Worm (Caenorhabditis elegans) whole organism, mixed stage, embryonic: ENCODE data around the gene ugt-13.

Experiments
- M03D4.4 ChIP-seq: sonication (generic microtip); optimal IDR thresholded peaks from 2 replicates; lab custom pipeline; 2017; ENCODE audit warnings: mild to moderate bottlenecking, missing genetic modification characterization, missing compliant biosample characterization
- bed-3 ChIP-seq: fragments of 200-800 bp; sonication (Bioruptor generic); optimal IDR thresholded peaks from 3 replicates; lab custom pipeline; 2018; ENCODE audit warnings: mild to moderate bottlenecking, missing genetic modification characterization, moderate library complexity, missing compliant biosample characterization
- blmp-1 ChIP-seq: fragments of 150-350 bp; optimal IDR thresholded peaks from 2 replicates; lab custom pipeline; 2014; ENCODE audit warnings: missing biosample characterization, missing genetic modification characterization
- ceh-39 ChIP-seq: fragments of 150-350 bp; optimal IDR thresholded peaks from 2 replicates; lab custom pipeline; 2014; ENCODE audit warnings: missing biosample characterization, missing genetic modification characterization
- ceh-83 ChIP-seq: fragments of 200-800 bp; sonication (Bioruptor generic); optimal IDR thresholded peaks from 2 replicates; lab custom pipeline; 2018; ENCODE audit warnings: mild to moderate bottlenecking, missing genetic modification characterization, missing compliant biosample characterization
- ces-1 ChIP-seq: fragments of 150-350 bp; optimal IDR thresholded peaks from 2 replicates; lab custom pipeline; 2014; ENCODE audit warnings: missing biosample characterization, missing genetic modification reagents, missing genetic modification characterization
- cnd-1 ChIP-seq: fragments of 200-800 bp; sonication (Bioruptor generic); optimal IDR thresholded peaks from 2 replicates; lab custom pipeline; 2018; ENCODE audit warnings: mild to moderate bottlenecking, missing genetic modification characterization, missing compliant biosample characterization
- drap-1 ChIP-seq: fragments of 200-800 bp; sonication (Bioruptor generic); optimal IDR thresholded peaks from 3 replicates; lab custom pipeline; 2018; ENCODE audit warnings: mild to moderate bottlenecking, missing genetic modification characterization, missing compliant biosample characterization
- elt-1 ChIP-seq: sonication (generic microtip); optimal IDR thresholded peaks from 2 replicates; lab custom pipeline; 2017; ENCODE audit warnings: missing genetic modification characterization, mild to moderate bottlenecking, missing compliant biosample characterization, antibody characterized with exemption, moderate library complexity, borderline replicate concordance; ENCODE audit not compliant: insufficient read depth
- elt-3 ChIP-seq: fragments of 150-350 bp; optimal IDR thresholded peaks from 2 replicates; lab custom pipeline; 2014; ENCODE audit warnings: missing biosample characterization, missing genetic modification characterization
- flh-1 ChIP-seq: fragments of 200-800 bp; sonication (Bioruptor generic); optimal IDR thresholded peaks from 2 replicates; lab custom pipeline; 2018; ENCODE audit warnings: mild to moderate bottlenecking, missing genetic modification characterization, moderate library complexity, missing compliant biosample characterization
- ham-2 ChIP-seq: fragments of 200-800 bp; sonication (Bioruptor generic); optimal IDR thresholded peaks from 2 replicates; lab custom pipeline; 2018; ENCODE audit warnings: mild to moderate bottlenecking, missing genetic modification characterization, missing compliant biosample characterization
- hlh-1 ChIP-seq: fragments of 150-350 bp; optimal IDR thresholded peaks from 2 replicates; lab custom pipeline; 2014; ENCODE audit warnings: missing biosample characterization, missing genetic modification reagents, missing genetic modification characterization
- lin-13 ChIP-seq: fragments of 150-350 bp; optimal IDR thresholded peaks from 2 replicates; lab custom pipeline; 2014; ENCODE audit warnings: missing biosample characterization, missing genetic modification characterization
- lin-32 ChIP-seq: fragments of 200-800 bp; sonication (Bioruptor generic); optimal IDR thresholded peaks from 2 replicates; lab custom pipeline; 2018; ENCODE audit warnings: mild to moderate bottlenecking, missing genetic modification characterization, missing compliant biosample characterization
- lsy-2 ChIP-seq: fragments of 150-350 bp; optimal IDR thresholded peaks from 2 replicates; lab custom pipeline; 2014; ENCODE audit warnings: missing biosample characterization, missing genetic modification characterization
- mab-5 ChIP-seq: fragments of 150-350 bp; optimal IDR thresholded peaks from 2 replicates; lab custom pipeline; 2014; ENCODE audit warnings: missing biosample characterization, missing genetic modification characterization
- mls-2 ChIP-seq: sonication (generic microtip); optimal IDR thresholded peaks from 2 replicates; lab custom pipeline; 2016; ENCODE audit warnings: mild to moderate bottlenecking, missing genetic modification characterization, moderate library complexity, missing compliant biosample characterization
- nhr-12 ChIP-seq: fragments of 150-350 bp; optimal IDR thresholded peaks from 2 replicates; lab custom pipeline; 2014; ENCODE audit warnings: missing biosample characterization, missing genetic modification characterization
- nhr-2 ChIP-seq: fragments of 150-350 bp; optimal IDR thresholded peaks from 2 replicates; lab custom pipeline; 2014; ENCODE audit warnings: missing biosample characterization, missing genetic modification characterization
- nhr-237 ChIP-seq: fragments of 150-350 bp; optimal IDR thresholded peaks from 2 replicates; lab custom pipeline; 2014; ENCODE audit warnings: missing biosample characterization, missing genetic modification characterization
- nhr-28 ChIP-seq: fragments of 150-350 bp; optimal IDR thresholded peaks from 2 replicates; lab custom pipeline; 2014; ENCODE audit warnings: missing biosample characterization, missing genetic modification characterization
- pha-4 ChIP-seq: fragments of 150-350 bp; optimal IDR thresholded peaks from 2 replicates; lab custom pipeline; 2018; ENCODE audit warnings: missing biosample characterization, missing genetic modification reagents, missing genetic modification characterization
- sem-2 ChIP-seq: fragments of 200-800 bp; sonication (Bioruptor generic); optimal IDR thresholded peaks from 2 replicates; lab custom pipeline; 2018; ENCODE audit warnings: mild to moderate bottlenecking, missing genetic modification characterization, missing compliant biosample characterization
- snpc-4 ChIP-seq: fragments of 150-350 bp; optimal IDR thresholded peaks from 2 replicates; lab custom pipeline; 2014; ENCODE audit warnings: missing biosample characterization, missing genetic modification characterization
- sptf-1 ChIP-seq: sonication (generic microtip); optimal IDR thresholded peaks from 2 replicates; lab custom pipeline; 2017; ENCODE audit warnings: mild to moderate bottlenecking, missing genetic modification characterization, moderate library complexity, missing compliant biosample characterization
- tbx-8 ChIP-seq: fragments of 200-800 bp; sonication (Bioruptor generic); optimal IDR thresholded peaks from 2 replicates; lab custom pipeline; 2018; ENCODE audit warnings: mild to moderate bottlenecking, missing genetic modification characterization, moderate library complexity, missing compliant biosample characterization
- unc-39 ChIP-seq: fragments of 150-350 bp; optimal IDR thresholded peaks from 2 replicates; lab custom pipeline; 2014; ENCODE audit warnings: missing biosample characterization, missing genetic modification characterization
- unc-62 ChIP-seq: fragments of 150-350 bp; optimal IDR thresholded peaks from 2 replicates; lab custom pipeline; 2014; ENCODE audit warnings: missing biosample characterization, missing genetic modification reagents, missing genetic modification characterization
- ztf-11 ChIP-seq: fragments of 150-350 bp; optimal IDR thresholded peaks from 2 replicates; lab custom pipeline; 2014; ENCODE audit warnings: missing biosample characterization, missing genetic modification characterization

ugt-13 gene

DNA sequence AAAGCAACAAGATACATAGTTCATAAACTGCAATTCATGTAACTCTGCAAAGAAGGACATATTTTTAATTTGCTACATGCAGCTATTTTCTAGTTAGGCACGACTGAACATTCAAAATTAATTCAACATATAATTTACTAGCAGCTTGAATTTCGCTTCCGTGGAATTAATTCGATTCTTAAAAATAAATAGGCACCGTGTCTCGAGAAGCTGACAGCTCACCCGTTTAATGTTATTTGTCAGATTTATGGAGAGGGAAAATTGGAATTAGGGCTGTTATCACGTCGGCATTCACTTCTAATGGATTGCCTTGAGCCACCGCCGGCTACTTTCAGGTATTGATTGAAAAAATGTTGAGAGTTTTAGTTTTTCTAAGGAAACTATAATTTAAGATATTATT lies 17.7 kb downstream of the ugt-13 start, which contains the start of gene srh-21:
Gene srh-21 (plus strand): TSS at position 301 of the 400 bp plus-strand sequence.
- TF ChIP-seq cnd-1 (tag; lab: Kevin White, UChicago) (no peak), flh-1 (GFP tag; lab: Kevin White, UChicago) (no peak), nhr-28 (tag; lab: Kevin White, UChicago) (no peak), drap-1 (GFP tag; lab: Kevin White, UChicago) (no peak), lsy-2 (no peak), ham-2 (GFP tag; lab: Kevin White, UChicago) (no peak), ceh-39 (tag; lab: Kevin White, UChicago) (no peak), elt-1 (tag; lab: Kevin White, UChicago) (no peak), unc-62 (GFP tag; lab: Kevin White, UChicago) (no peak), hlh-1 (tag; lab: Kevin White, UChicago) (no peak), mab-5 (tag; lab: Kevin White, UChicago) (no peak), pha-4 (tag; lab: Kevin White, UChicago) (no peak), nhr-12 (tag; lab: Kevin White, UChicago) (no peak)

ce11 chrV:4929842-4930241 lies 21.2 kb downstream of the ugt-13 start, which contains the start of gene str-205:
Gene str-205, minus strand, starts transcription at chrV:4929942.
- TF ChIP-seq unc-39 (tag; lab: Kevin White, UChicago), result no peak
- no peak for TF ChIP-seq flh-1 (GFP tag; lab: Kevin White, UChicago)
- TF ChIP-seq drap-1 (GFP tag; lab: Kevin White, UChicago), result no peak
- no peak for TF ChIP-seq hlh-1 (tag; lab: Kevin White, UChicago)
- no peak for TF ChIP-seq unc-62 (GFP tag; lab: Kevin White, UChicago)

DNA sequence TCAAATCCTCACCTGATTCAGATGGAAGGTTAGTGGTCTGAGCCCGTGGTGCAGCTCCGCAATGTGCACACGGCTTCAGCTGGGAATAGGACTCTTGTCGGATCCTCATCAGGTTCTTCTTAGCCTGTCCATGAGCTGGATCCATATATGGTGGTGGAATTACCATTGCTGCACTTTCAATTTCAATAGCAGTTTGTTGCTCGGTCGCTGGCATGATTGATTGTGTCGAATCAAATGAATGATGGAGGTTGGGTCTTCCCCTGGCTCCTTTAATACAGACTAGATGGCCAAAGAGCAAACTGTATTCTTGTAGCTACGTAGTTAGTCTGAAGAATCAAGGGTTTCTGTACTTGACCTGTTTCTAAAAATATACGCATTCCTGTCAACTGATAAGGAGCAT lies 24.1 kb downstream of the ugt-13 start, which contains the start of gene C02E7.10:
Gene C02E7.10 (minus strand): TSS at position 232 of the 400 bp plus-strand sequence.
- TF ChIP-seq M03D4.4 (tag; lab: Kevin White, UChicago), result no peak

DNA sequence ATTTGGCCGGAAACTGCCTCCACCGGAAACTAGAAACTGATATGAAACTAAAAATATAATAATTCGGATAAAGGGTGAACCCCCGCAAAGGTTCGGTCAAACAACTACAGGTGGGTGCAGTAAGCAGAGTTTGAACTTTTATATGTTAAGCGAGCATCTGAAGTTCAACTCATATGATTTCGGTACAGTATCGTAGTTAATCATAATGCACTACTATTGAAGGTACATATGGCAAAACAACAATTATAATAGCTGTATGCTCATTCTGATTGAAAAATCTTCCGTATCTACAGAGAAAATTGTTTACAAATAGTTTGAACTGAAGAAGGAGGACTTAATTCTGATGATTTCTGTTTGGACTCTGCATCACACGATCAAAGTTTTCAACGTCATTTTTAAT lies 24.6 kb downstream of the ugt-13 start:
- no peak for TF ChIP-seq lin-32 (GFP tag; lab: Kevin White, UChicago)
- TF ChIP-seq sem-2, result no peak
- no peak for TF ChIP-seq unc-39 (tag; lab: Kevin White, UChicago)
- no peak for TF ChIP-seq nhr-12 (tag; lab: Kevin White, UChicago)
- no peak for TF ChIP-seq unc-62 (GFP tag; lab: Kevin White, UChicago)
- no peak for TF ChIP-seq hlh-1 (tag; lab: Kevin White, UChicago)
- TF ChIP-seq ces-1, result no peak
- TF ChIP-seq tbx-8 (GFP tag; lab: Kevin White, UChicago), result no peak
- no peak for TF ChIP-seq M03D4.4 (tag; lab: Kevin White, UChicago)
- TF ChIP-seq nhr-2, result no peak
- no peak for TF ChIP-seq ham-2 (GFP tag; lab: Kevin White, UChicago)
- no peak for TF ChIP-seq mls-2
- no peak for TF ChIP-seq ceh-83 (GFP tag; lab: Kevin White, UChicago)
- no peak for TF ChIP-seq blmp-1 (tag; lab: Kevin White, UChicago)
- no peak for TF ChIP-seq cnd-1 (tag; lab: Kevin White, UChicago)
- TF ChIP-seq flh-1 (GFP tag; lab: Kevin White, UChicago), result no peak
- TF ChIP-seq ztf-11, result no peak

- no peak for TF ChIP-seq cnd-1 (tag; lab: Kevin White, UChicago)
- TF ChIP-seq blmp-1 (tag; lab: Kevin White, UChicago), result no peak
- no peak for TF ChIP-seq elt-3 (tag; lab: Kevin White, UChicago)
- TF ChIP-seq hlh-1 (tag; lab: Kevin White, UChicago), result no peak
- TF ChIP-seq flh-1 (GFP tag; lab: Kevin White, UChicago), result no peak
- TF ChIP-seq mls-2, result no peak
- no peak for TF ChIP-seq lsy-2
- no peak for TF ChIP-seq ztf-11
- no peak for TF ChIP-seq unc-39 (tag; lab: Kevin White, UChicago)
- no peak for TF ChIP-seq M03D4.4 (tag; lab: Kevin White, UChicago)
- no peak for TF ChIP-seq ceh-83 (GFP tag; lab: Kevin White, UChicago)
- TF ChIP-seq sptf-1, result no peak
- no peak for TF ChIP-seq snpc-4 (tag; lab: Kevin White, UChicago)
- TF ChIP-seq nhr-237 (tag; lab: Kevin White, UChicago), result no peak
- TF ChIP-seq nhr-2, result no peak
Observed at ce11 chrV:4934406-4934805, 25.7 kb downstream of the ugt-13 start, which contains the start of gene catp-2. Gene catp-2, plus strand, starts transcription at chrV:4934706.

DNA sequence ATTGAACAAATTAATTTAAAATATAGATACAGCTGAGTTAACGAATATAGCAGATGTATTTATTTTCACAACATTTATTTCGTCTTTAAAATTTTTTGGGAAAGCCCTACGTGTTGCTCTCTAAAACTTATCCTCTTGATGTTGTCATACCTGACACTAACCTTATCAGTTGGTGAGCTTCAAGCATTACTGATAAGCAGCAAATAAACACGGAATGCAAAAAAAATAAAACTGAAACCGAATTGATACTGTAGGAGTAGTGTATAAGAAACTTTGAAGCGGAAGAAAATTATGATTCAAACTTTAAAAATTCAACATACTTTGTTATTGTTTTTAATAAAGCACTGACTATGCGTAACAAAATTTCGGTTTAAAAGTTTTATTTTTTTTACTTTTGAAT lies 26.4 kb downstream of the ugt-13 start:
- TF ChIP-seq nhr-12 (tag; lab: Kevin White, UChicago) (no peak), lin-13 (tag; lab: Kevin White, UChicago) (no peak), cnd-1 (tag; lab: Kevin White, UChicago) (no peak), elt-3 (tag; lab: Kevin White, UChicago) (no peak), sptf-1 (no peak), bed-3 (GFP tag; lab: Kevin White, UChicago) (no peak), ham-2 (GFP tag; lab: Kevin White, UChicago) (no peak), pha-4 (tag; lab: Kevin White, UChicago) (no peak), tbx-8 (GFP tag; lab: Kevin White, UChicago) (no peak), flh-1 (GFP tag; lab: Kevin White, UChicago) (no peak), M03D4.4 (tag; lab: Kevin White, UChicago) (no peak), drap-1 (GFP tag; lab: Kevin White, UChicago) (no peak)
- TF ChIP-seq, all 35 proteins: peak for 0
